Worm (Caenorhabditis elegans) whole organism, L2 larva: ENCODE data around the gene K11D12.7.

ENCODE experiments used
- skn-1 ChIP-seq: sonication (generic microtip); optimal IDR thresholded peaks from 2 replicates; lab custom pipeline; 2017; ENCODE audit warnings: missing biosample characterization, missing genetic modification characterization
- ztf-11 ChIP-seq: sonication (generic microtip); optimal IDR thresholded peaks from 2 replicates; lab custom pipeline; 2017; ENCODE audit warnings: missing biosample characterization, missing genetic modification characterization

DNA sequence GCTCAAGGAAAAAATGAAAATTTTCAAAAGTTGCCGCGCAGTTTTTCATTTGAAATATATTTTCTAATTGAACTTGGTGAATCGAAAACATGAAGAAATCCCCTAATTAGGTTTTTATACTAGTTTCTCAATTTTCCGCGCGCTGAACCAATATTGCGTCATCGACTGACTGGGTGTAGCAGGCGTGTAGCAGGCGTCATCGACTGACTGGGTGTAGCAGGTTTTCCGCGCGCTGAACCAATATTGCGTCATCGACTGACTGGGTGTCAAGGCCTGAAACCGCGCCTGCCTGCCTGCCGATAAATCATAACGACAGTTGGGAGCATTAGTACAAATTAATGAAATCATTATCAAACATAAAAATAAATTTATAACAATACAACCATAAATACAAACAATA lies 12.9 kb downstream of the K11D12.7 start:
- TF ChIP-seq ztf-11 (tag; lab: Kevin White, UChicago): no peak
- TF ChIP-seq skn-1: no peak
